Fruit fly (Drosophila melanogaster): ENCODE measurements around the gene CAHbeta.

dm6 chr3R:8969301-8969925, 11.2 kb upstream of the CAHbeta start:
- no peak for TF ChIP-seq CTCF (optimal IDR thresholded peaks at IDR 0.05)
- TF ChIP-seq CG8478 (optimal IDR thresholded peaks at IDR 0.05), result no peak
